Worm (Caenorhabditis elegans): Measurements from ENCODE around the gene C30B5.2.

The C30B5.2 gene

DNA sequence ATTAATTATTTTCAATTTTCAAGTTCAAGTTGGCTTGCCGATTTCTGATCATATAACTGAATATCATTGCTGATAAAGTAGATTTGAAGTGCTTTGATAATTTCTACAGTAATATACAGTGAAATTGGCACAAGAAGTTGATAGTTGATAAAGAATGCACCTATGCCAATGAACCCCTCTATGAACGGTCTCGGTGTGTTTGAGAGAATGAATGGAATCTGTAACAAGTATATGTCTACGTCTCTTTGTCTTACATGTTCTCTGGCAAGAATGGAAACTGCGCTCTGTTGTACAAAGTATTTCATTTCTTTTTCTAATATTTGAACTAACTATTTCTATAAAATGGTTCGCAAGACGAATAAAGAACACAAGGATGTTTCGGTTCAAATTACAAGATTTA is 44.8 kb downstream of the C30B5.2 start, which contains the start of gene T24H7.8:
Gene T24H7.8 (plus strand): TSS at position 301 of the 400 bp plus-strand sequence.
- TF ChIP-seq K09A11.1 (tag; optimal IDR thresholded peaks at IDR 0.05; ENCODE audit: insufficient read depth), result no peak

ce11 chrII:6244171-6244570 is 47.2 kb downstream of the C30B5.2 start, which contains the start of gene tat-4:
tat-4 (minus strand) TSS chrII:6244287.
- TF ChIP-seq ahr-1 (tag; optimal IDR thresholded peaks at IDR 0.05) (no peak), ceh-45 (GFP tag; IDR thresholded peaks at IDR 0.05) (no peak), ceh-19 (GFP tag; optimal IDR thresholded peaks at IDR 0.05) (no peak), dmd-4 (tag; optimal IDR thresholded peaks at IDR 0.05; ENCODE audit: borderline replicate concordance) (no peak), ttx-3 (tag; optimal IDR thresholded peaks at IDR 0.05) (no peak), nhr-232 (tag; optimal IDR thresholded peaks at IDR 0.05) (no peak), che-1 (tag; optimal IDR thresholded peaks at IDR 0.05) (no peak), fax-1 (tag; optimal IDR thresholded peaks at IDR 0.05) (no peak), gmeb-2 (tag; optimal IDR thresholded peaks at IDR 0.05) (no peak), madf-2 (tag; optimal IDR thresholded peaks at IDR 0.05) (no peak), pha-4 (tag; optimal IDR thresholded peaks at IDR 0.05) (no peak), hlh-6 (tag; optimal IDR thresholded peaks at IDR 0.05) (no peak), lim-6 (tag; optimal IDR thresholded peaks at IDR 0.05) (no peak), tbx-2 (tag; optimal IDR thresholded peaks at IDR 0.05) (no peak), elt-4 (tag; optimal IDR thresholded peaks at IDR 0.05) (no peak), fkh-10 (GFP tag; optimal IDR thresholded peaks at IDR 0.05) (no peak), ceh-9 (tag; optimal IDR thresholded peaks at IDR 0.05) (no peak), npax-4 (tag; optimal IDR thresholded peaks at IDR 0.05) (no peak), C08G9.2 (tag; optimal IDR thresholded peaks at IDR 0.05) (no peak), nhr-11 (tag; optimal IDR thresholded peaks at IDR 0.05) (no peak)

DNA sequence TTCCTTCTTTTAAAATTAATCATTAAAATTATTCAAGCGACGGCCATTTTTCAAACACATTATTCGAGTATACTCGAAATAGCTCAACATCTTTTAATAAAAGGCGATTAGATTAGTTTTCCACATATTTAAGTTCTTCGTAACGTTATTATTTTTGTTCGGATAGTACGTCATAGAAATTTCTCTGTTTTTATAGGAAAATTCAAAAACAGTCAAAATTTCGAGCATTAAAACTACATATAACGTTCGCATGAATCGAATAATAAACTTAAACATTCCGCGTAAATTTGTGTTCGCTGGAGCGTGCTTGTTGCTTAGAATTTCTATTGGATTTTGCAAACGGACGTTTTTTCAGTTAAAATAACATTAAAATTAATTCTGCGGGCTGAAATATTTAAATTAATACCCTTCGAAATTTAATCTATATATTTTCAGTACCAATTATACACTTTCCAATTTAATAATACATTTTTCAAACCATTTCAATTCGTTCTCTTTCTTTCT is 48.3 kb downstream of the C30B5.2 start, which contains the start of gene blos-4:
Gene blos-4 (plus strand): TSS at position 51 of the 504 bp plus-strand sequence.
- TF ChIP-seq nhr-232 (tag; optimal IDR thresholded peaks at IDR 0.05), result no peak
- TF ChIP-seq ztf-16 (tag; optimal IDR thresholded peaks at IDR 0.05), result no peak
- no peak for TF ChIP-seq ceh-45 (GFP tag; IDR thresholded peaks at IDR 0.05)
- TF ChIP-seq fax-1 (tag; optimal IDR thresholded peaks at IDR 0.05), result no peak
- TF ChIP-seq gmeb-2 (tag; optimal IDR thresholded peaks at IDR 0.05), result no peak
- TF ChIP-seq mec-3 (tag; optimal IDR thresholded peaks at IDR 0.05; ENCODE audit: borderline replicate concordance), result no peak
- TF ChIP-seq ets-4 (tag; optimal IDR thresholded peaks at IDR 0.05), result no peak

ce11 chrII:6246054-6246453 is 49.1 kb downstream of the C30B5.2 start, which contains the start of gene lelo-1:
lelo-1 (plus strand) TSS chrII:6246354.
- TF ChIP-seq ceh-14 (tag; optimal IDR thresholded peaks at IDR 0.05), result no peak
- no peak for TF ChIP-seq hlh-30 (tag; optimal IDR thresholded peaks at IDR 0.05; ENCODE audit: insufficient read depth)
- no peak for TF ChIP-seq ceh-30 (tag; optimal IDR thresholded peaks at IDR 0.05)

- TF ChIP-seq pax-1 (tag; optimal IDR thresholded peaks at IDR 0.05) (no peak), ceh-2 (tag; optimal IDR thresholded peaks at IDR 0.05) (no peak), nhr-232 (tag; optimal IDR thresholded peaks at IDR 0.05) (no peak), pros-1 (tag; optimal IDR thresholded peaks at IDR 0.05) (no peak), ceh-22 (tag; optimal IDR thresholded peaks at IDR 0.05) (no peak), ahr-1 (tag; optimal IDR thresholded peaks at IDR 0.05) (no peak), sox-2 (GFP tag; IDR thresholded peaks at IDR 0.05) (no peak), gmeb-2 (tag; optimal IDR thresholded peaks at IDR 0.05) (no peak), ama-1 (optimal IDR thresholded peaks at IDR 0.05) (no peak), elt-2 (tag; optimal IDR thresholded peaks at IDR 0.05) (no peak), unc-55 (GFP tag; optimal IDR thresholded peaks at IDR 0.05) (no peak), ceh-18 (tag; optimal IDR thresholded peaks at IDR 0.05) (no peak), Y22D7AL.16 (tag; optimal IDR thresholded peaks at IDR 0.05) (no peak), ceh-14 (tag; optimal IDR thresholded peaks at IDR 0.05) (no peak), ttx-3 (tag; optimal IDR thresholded peaks at IDR 0.05) (no peak), mec-3 (tag; optimal IDR thresholded peaks at IDR 0.05; ENCODE audit: borderline replicate concordance) (no peak), unc-86 (tag; optimal IDR thresholded peaks at IDR 0.05) (no peak), ceh-9 (tag; optimal IDR thresholded peaks at IDR 0.05) (no peak), tbx-2 (tag; optimal IDR thresholded peaks at IDR 0.05) (no peak), sox-4 (tag; optimal IDR thresholded peaks at IDR 0.05) (no peak)
These were observed 50.0 kb downstream of the C30B5.2 start, which contains the start of gene T24H7.2 for ce11 chrII:6247011-6247410. T24H7.2 (plus strand) TSS chrII:6247311.
